Fruit fly (Drosophila melanogaster) whole organism, prepupa: ENCODE data around the gene Best3.

Experiments used
- Blimp-1 ChIP-seq: fragments of 200-800 bp; sonication (Bioruptor generic); optimal IDR thresholded peaks from 3 replicates; lab custom pipeline; 2017; ENCODE audit warnings: missing biosample characterization, missing genetic modification characterization, mild to moderate bottlenecking, moderate library complexity, missing genetic modification reagents
- CG4318 ChIP-seq: fragments of 200-800 bp; sonication (Bioruptor generic); optimal IDR thresholded peaks from 3 replicates; lab custom pipeline; 2017; ENCODE audit warnings: missing biosample characterization, mild to moderate bottlenecking, missing genetic modification characterization
- CG8319 ChIP-seq: fragments of 200-800 bp; sonication (Bioruptor generic); optimal IDR thresholded peaks from 3 replicates; lab custom pipeline; 2016; ENCODE audit warnings: missing biosample characterization, missing genetic modification characterization
- Lpt ChIP-seq: fragments of 200-800 bp; sonication (Bioruptor generic); optimal IDR thresholded peaks from 3 replicates; lab custom pipeline; 2016; ENCODE audit warnings: missing biosample characterization, missing genetic modification characterization
- net ChIP-seq: fragments of 200-800 bp; sonication (Bioruptor generic); optimal IDR thresholded peaks from 3 replicates; lab custom pipeline; 2016; ENCODE audit warnings: missing biosample characterization, missing genetic modification characterization
- pdm3 ChIP-seq: fragments of 200-800 bp; sonication (Bioruptor generic); optimal IDR thresholded peaks from 3 replicates; lab custom pipeline; 2016; ENCODE audit warnings: missing biosample characterization, missing genetic modification characterization

- TF ChIP-seq net (no peak), CG4318 (no peak), CG8319 (GFP tag; lab: Kevin White, UChicago) (no peak), Lpt (no peak), Blimp-1 (GFP tag; lab: Kevin White, UChicago) (no peak), pdm3 (no peak)
These were observed 45.3 kb upstream of the Best3 start for dm6 chr3L:15347695-15348465.
